Fruit fly (Drosophila melanogaster) whole organism, wandering third instar larva: ENCODE measurements around the gene Alp10.

ENCODE experiments used
- Abd-B ChIP-seq: fragments of >200 bp; optimal IDR thresholded peaks from 2 replicates; lab custom pipeline; 2017; ENCODE audit warnings: missing biosample characterization, missing genetic modification characterization
- Hr78 ChIP-seq: fragments of >200 bp; optimal IDR thresholded peaks from 2 replicates; lab custom pipeline; 2017; ENCODE audit warnings: missing biosample characterization, missing genetic modification characterization
- Myc ChIP-seq: fragments of >200 bp; optimal IDR thresholded peaks from 2 replicates; lab custom pipeline; 2017
- dsf ChIP-seq: sonication (Bioruptor generic); optimal IDR thresholded peaks from 2 replicates; lab custom pipeline; 2016; ENCODE audit warnings: missing biosample characterization, missing genetic modification characterization, borderline replicate concordance
- h ChIP-seq: fragments of 200-800 bp; sonication (Bioruptor generic); optimal IDR thresholded peaks from 3 replicates; lab custom pipeline; 2016; ENCODE audit warnings: missing biosample characterization, mild to moderate bottlenecking, missing genetic modification characterization

DNA sequence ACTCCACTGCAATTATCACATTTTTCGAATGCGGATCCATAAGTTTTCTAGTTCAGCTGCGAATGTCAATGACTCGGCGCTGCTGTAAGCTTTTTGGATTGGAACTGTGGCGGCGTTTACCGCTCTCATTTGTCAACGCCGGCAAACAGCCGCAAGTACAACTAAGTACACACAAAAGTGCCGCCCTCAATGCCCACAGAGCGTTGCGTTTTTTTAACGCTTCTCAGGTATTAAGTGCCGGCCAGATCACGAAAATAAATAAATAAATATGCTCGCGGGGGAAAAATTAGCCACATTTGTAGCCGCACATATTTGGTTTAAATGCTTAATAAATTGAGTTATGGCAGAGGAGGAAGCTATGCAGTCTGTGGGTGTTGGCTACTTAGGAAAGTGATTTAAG, 13.5 kb downstream of the Alp10 start:
- TF ChIP-seq dsf (GFP tag; lab: Kevin White, UChicago) (no peak), Hr78 (GFP tag; lab: Kevin White, UChicago) (no peak), Abd-B (no peak), Myc (lab: Kevin White, UChicago) (no peak), h (GFP tag; lab: Kevin White, UChicago) (no peak)
